Fruit fly (Drosophila melanogaster): ENCODE measurements around the gene CG43254.

DNA sequence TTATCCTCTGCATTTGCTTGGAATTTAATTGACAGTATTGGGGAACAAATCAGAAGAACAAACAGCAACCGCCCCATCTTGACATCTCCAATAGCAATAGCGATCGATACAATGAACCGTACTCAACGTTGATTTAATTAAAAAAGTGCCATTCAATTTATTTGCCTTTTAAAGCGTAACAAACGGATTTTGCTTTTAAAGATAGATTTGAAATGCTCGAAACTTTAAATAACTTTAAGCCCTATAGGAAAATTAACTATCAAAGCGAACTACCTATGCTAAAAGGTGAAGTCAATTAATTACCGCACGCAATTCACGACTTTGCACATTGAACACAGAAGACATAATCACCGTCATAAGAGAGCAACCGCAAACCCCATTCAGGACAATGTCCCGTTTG, at the start of gene CG43254:
- TF ChIP-seq psq (optimal IDR thresholded peaks at IDR 0.05) (no peak), h (optimal IDR thresholded peaks at IDR 0.05) (no peak), Myc (optimal IDR thresholded peaks at IDR 0.05) (no peak)
